Worm (Caenorhabditis elegans): Measurements from ENCODE around the gene DH11.5.
A peak's percentile ranks its signal among the peaks of the same experiment; 100 is the strongest.

The DH11.5 gene

DNA sequence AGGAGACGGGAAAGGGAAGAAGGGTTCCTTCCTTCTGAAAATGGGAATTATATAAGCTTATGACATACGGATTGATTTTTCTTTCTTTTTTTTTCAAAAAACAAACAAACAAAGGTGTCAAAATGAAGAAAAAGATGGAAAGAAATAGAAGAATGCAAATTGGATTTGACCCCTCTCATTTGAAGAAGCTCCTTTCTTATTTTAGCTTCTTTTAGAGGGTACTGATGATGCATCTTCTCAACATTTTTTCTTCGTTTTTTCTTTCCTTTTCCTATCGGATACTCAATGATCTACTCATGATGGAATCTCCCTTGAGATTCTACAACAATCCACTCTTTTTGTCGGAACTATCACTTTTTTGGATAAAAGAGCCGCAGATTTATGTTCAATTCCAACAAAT, 13.8 kb downstream of the DH11.5 start:
- TF ChIP-seq fkh-10 (GFP tag; optimal IDR thresholded peaks at IDR 0.05) (peak; percentile 71), nhr-11 (tag; optimal IDR thresholded peaks at IDR 0.05) (no peak), lin-14 (GFP tag; optimal IDR thresholded peaks at IDR 0.05) (peak; percentile 56)

DNA sequence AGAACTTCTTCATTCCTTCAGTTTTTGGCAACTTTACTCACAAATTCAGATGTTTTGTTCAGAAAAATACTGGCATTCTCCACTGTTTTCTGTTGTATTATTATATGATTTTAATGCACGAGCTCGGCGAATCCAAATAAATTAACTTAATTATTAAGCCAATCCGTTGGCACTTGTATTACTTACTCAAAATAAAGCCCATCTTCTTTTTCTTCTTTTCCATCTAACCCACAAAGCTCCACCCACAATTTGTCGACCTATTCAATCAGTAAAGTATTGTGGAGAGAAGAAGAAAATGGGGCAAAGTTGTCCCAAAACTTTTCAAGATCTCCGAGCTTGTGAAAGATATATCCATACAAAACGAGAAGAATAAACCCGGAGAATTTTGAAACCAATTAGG, 14.9 kb downstream of the DH11.5 start:
- TF ChIP-seq lin-14 (GFP tag; optimal IDR thresholded peaks at IDR 0.05) (peak; percentile 56), ceh-88 (GFP tag; IDR thresholded peaks at IDR 0.05) (no peak)

DNA sequence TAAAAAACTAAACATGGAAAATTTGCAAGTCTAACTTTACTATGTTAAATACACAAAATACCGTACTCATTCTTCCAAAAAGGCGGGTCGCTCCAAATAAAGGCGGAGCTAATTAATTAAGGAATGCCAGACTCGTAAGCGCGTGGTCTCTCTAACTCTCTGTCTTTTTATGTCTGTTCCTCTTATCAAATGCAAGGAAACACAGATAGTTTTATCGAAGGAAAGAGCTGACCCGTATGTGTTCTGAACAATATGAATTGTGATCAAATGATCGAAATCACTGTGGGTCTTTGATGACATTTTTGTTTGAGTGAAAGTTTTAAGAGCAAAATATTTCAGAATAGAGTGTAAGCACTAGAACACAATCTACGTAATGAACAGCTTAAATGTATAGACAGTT, 25.0 kb downstream of the DH11.5 start:
- TF ChIP-seq sup-37 (GFP tag; optimal IDR thresholded peaks at IDR 0.05): no peak
- TF ChIP-seq efl-1 (optimal IDR thresholded peaks at IDR 0.05): no peak
- TF ChIP-seq efl-1 (GFP tag; optimal IDR thresholded peaks at IDR 0.05 in 1 of 2): peak in 1 of 2 experiments; percentile 60
- peak; percentile 59 for TF ChIP-seq elt-2 (tag; optimal IDR thresholded peaks at IDR 0.05)

DNA sequence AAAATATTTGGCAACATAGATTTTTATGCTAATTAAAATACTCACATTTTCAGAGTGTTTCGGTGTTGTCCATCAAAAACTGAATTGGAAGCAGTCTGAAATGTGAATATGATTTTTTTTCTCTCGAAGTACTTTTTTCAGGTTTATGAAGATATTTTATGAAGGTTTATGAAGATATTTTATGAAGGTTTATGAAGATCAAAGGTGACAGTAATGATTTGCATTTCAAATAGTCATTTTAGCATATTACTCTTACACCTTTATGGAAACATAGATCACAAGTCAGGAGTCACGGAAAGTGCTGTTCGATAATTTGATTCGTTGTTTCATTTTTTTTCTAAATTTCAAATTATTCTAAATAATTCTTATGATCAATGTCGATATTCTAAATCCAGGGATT, 27.7 kb downstream of the DH11.5 start, which contains the start of gene pgp-11:
TSS of gene pgp-11 (minus strand) at position 101 of the 400 bp plus-strand sequence.
- no peak for TF ChIP-seq nhr-237 (tag; optimal IDR thresholded peaks at IDR 0.05)
- TF ChIP-seq zag-1 (tag; optimal IDR thresholded peaks at IDR 0.05): no peak
- no peak for TF ChIP-seq aha-1 (tag; optimal IDR thresholded peaks at IDR 0.05)
- no peak for TF ChIP-seq mab-9 (GFP tag; IDR thresholded peaks at IDR 0.05)
- TF ChIP-seq sox-4 (tag; optimal IDR thresholded peaks at IDR 0.05): no peak

DNA sequence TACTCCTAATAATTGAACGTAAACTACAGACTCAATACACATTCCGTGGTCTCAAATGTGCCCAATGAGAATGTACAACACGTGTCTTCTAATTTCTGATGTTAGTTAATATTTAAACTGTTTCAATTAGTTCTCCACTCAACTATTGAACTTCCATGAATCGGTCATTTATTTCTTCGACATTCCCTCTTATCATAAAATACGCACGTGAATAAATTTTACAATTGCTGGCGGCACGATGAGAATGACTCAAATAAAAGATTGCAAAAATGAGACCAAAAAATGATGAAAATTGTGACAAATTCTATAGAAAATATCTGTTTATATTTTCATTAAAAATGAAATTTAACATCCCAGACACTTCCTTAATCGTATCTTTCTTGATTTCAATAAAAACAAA, 28.3 kb downstream of the DH11.5 start:
- TF ChIP-seq F16B12.6 (tag; optimal IDR thresholded peaks at IDR 0.05): no peak
- TF ChIP-seq nhr-71 (tag; optimal IDR thresholded peaks at IDR 0.05): no peak
- no peak for TF ChIP-seq egl-13 (tag; optimal IDR thresholded peaks at IDR 0.05)
- TF ChIP-seq nhr-19 (GFP tag; conservative IDR thresholded peaks at IDR 0.05): no peak
- TF ChIP-seq blmp-1 (tag; optimal IDR thresholded peaks at IDR 0.05): no peak
- TF ChIP-seq lir-3 (tag; optimal IDR thresholded peaks at IDR 0.05; ENCODE audit: poor library complexity): no peak
- TF ChIP-seq vab-15 (tag; optimal IDR thresholded peaks at IDR 0.05): no peak
- TF ChIP-seq irx-1 (tag; optimal IDR thresholded peaks at IDR 0.05): no peak
- TF ChIP-seq snpc-4 (tag; optimal IDR thresholded peaks at IDR 0.05): no peak
- TF ChIP-seq unc-98 (GFP tag; IDR thresholded peaks at IDR 0.05): no peak

DNA sequence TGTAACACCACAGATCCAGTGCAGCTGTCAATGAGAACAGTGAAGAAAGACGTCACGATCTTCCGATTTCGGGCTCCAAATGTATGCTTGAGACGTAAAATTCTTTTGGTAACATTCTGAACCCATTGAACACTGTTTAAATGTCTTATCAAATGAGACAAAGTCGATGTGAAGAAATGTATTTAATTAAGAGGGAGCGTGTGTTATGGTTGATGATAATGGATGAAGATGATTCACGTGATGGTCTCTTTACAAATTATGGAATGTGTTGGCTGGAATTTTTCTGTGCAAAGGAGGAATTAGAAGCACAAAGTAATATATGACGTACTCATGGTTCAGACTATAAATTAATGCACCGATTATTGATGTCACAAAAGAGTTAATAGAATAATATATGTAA, 30.6 kb downstream of the DH11.5 start:
- TF ChIP-seq ama-1 (optimal IDR thresholded peaks at IDR 0.05) (no peak), skn-1 (tag; optimal IDR thresholded peaks at IDR 0.05) (no peak), blmp-1 (tag; optimal IDR thresholded peaks at IDR 0.05) (peak; percentile 7)

DNA sequence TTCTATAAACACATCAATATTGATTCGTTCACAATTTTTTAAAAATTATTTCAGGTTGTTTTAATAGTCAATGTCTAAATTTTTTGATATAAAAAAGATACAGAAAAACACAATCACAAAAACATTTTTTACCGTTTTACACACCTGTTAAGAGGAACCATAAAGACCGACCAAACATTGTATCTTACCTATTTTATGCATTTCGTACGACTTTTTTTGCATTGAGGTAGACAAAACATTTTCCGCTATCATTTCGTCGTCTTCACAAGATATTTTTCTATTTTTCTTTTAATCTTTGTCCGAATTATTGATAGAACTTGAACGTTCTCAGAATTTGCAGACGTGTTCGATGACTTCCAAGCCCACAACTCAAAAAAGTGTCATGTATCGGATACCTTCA, 31.9 kb downstream of the DH11.5 start, which contains the start of gene glna-2:
TSS of gene glna-2 (plus strand) at position 301 of the 400 bp plus-strand sequence.
- TF ChIP-seq fkh-8 (tag; optimal IDR thresholded peaks at IDR 0.05): no peak
- no peak for TF ChIP-seq sup-37 (GFP tag; optimal IDR thresholded peaks at IDR 0.05)
- TF ChIP-seq hpl-2 (GFP tag; optimal IDR thresholded peaks at IDR 0.05): no peak
- TF ChIP-seq zip-4 (GFP tag; optimal IDR thresholded peaks at IDR 0.05): no peak
- no peak for TF ChIP-seq tlp-1 (tag; optimal IDR thresholded peaks at IDR 0.05)
- TF ChIP-seq nhr-77 (tag; optimal IDR thresholded peaks at IDR 0.05): no peak
- TF ChIP-seq ceh-8 (GFP tag; optimal IDR thresholded peaks at IDR 0.05): no peak
- TF ChIP-seq mep-1 (tag; optimal IDR thresholded peaks at IDR 0.05): no peak
- no peak for TF ChIP-seq tbx-2 (tag; optimal IDR thresholded peaks at IDR 0.05)
- no peak for TF ChIP-seq blmp-1 (tag; optimal IDR thresholded peaks at IDR 0.05)
- TF ChIP-seq swsn-7 (tag; optimal IDR thresholded peaks at IDR 0.05): no peak
- no peak for TF ChIP-seq efl-3 (GFP tag; optimal IDR thresholded peaks at IDR 0.05)
- no peak for TF ChIP-seq unc-86 (tag; optimal IDR thresholded peaks at IDR 0.05)
- TF ChIP-seq lin-13 (GFP tag; optimal IDR thresholded peaks at IDR 0.05): no peak

Data from whole organism, L1 larva.